Worm (Caenorhabditis elegans) whole organism, late embryonic: ENCODE results near the gene rpl-22.

ENCODE experiments used
- K02D7.2 ChIP-seq: sonication (generic microtip); optimal IDR thresholded peaks from 2 replicates; lab custom pipeline; 2017; ENCODE audit warnings: mild to moderate bottlenecking, missing genetic modification characterization, missing compliant biosample characterization
- hlh-8 ChIP-seq: sonication (generic microtip); optimal IDR thresholded peaks from 2 replicates; lab custom pipeline; 2016; ENCODE audit warnings: missing genotype, missing genetic modification characterization, missing compliant biosample characterization
- nfya-1 ChIP-seq: sonication (generic microtip); optimal IDR thresholded peaks from 2 replicates; lab custom pipeline; 2017; ENCODE audit warnings: missing genetic modification characterization, mild to moderate bottlenecking, missing compliant biosample characterization, antibody characterized with exemption, moderate library complexity
- pha-4 ChIP-seq: fragments of 150-350 bp; optimal IDR thresholded peaks from 2 replicates; lab custom pipeline; 2018; ENCODE audit warnings: missing biosample characterization, missing genetic modification reagents, missing genetic modification characterization

- no peak for TF ChIP-seq pha-4 (tag; lab: Kevin White, UChicago)
- TF ChIP-seq hlh-8 (tag; lab: Kevin White, UChicago), result no peak
- no peak for TF ChIP-seq K02D7.2 (tag; lab: Kevin White, UChicago)
- TF ChIP-seq nfya-1 (tag; lab: Kevin White, UChicago), result no peak
These were observed 14.7 kb upstream of the rpl-22 start, which contains the start of gene F33G12.7 for ce11 chrII:5040631-5041156.
